Fruit fly (Drosophila melanogaster) whole organism, embryonic: ENCODE results near the gene CG13720.

ENCODE experiments used
- Ada2b ChIP-seq: fragments of 200-800 bp; sonication (Bioruptor generic); IDR thresholded peaks from 2 replicates; pipeline ENCODE4 v1.3.6; 2022; ENCODE audit warnings: missing biosample characterization, missing genetic modification characterization
- Atf6 ChIP-seq: fragments of 200-800 bp; sonication (Bioruptor generic); IDR thresholded peaks from 2 replicates; pipeline ENCODE4 v1.3.6; 2022; ENCODE audit warnings: missing biosample characterization, missing genetic modification characterization
- CG10209 ChIP-seq: fragments of 200-800 bp; sonication (Bioruptor generic); optimal IDR thresholded peaks from 3 replicates; lab custom pipeline; 2017; ENCODE audit warnings: missing biosample characterization, mild to moderate bottlenecking, missing genetic modification characterization, missing genetic modification reagents
- CG11085 ChIP-seq: fragments of 200-800 bp; sonication (Bioruptor generic); IDR thresholded peaks from 2 replicates; pipeline ENCODE4 v1.3.6; 2022; ENCODE audit warnings: missing biosample characterization, missing genetic modification characterization
- CG12299 ChIP-seq: fragments of 200-800 bp; sonication (Bioruptor generic); optimal IDR thresholded peaks from 2 replicates; lab custom pipeline; 2018; ENCODE audit warnings: missing biosample characterization, mild to moderate bottlenecking, missing genetic modification characterization
- CG13287 ChIP-seq: fragments of 200-800 bp; sonication (Bioruptor generic); IDR thresholded peaks from 2 replicates; pipeline ENCODE4 v1.3.6; 2022; ENCODE audit warnings: missing biosample characterization, missing genetic modification characterization; ENCODE audit not compliant: partially characterized antibody
- CG13894 ChIP-seq: fragments of 200-800 bp; sonication (Bioruptor generic); optimal IDR thresholded peaks from 3 replicates; lab custom pipeline; 2018; ENCODE audit warnings: missing biosample characterization, mild to moderate bottlenecking, missing genetic modification characterization, moderate library complexity
- CG14050 ChIP-seq: fragments of 200-800 bp; sonication (Bioruptor generic); IDR thresholded peaks from 3 replicates; pipeline ENCODE4 v1.3.6; 2022; ENCODE audit warnings: missing biosample characterization, missing genetic modification characterization
- CG15514 ChIP-seq: fragments of 200-800 bp; sonication (Bioruptor generic); optimal IDR thresholded peaks from 3 replicates; lab custom pipeline; 2017; ENCODE audit warnings: missing biosample characterization, missing genetic modification characterization, mild to moderate bottlenecking, moderate library complexity, missing genetic modification reagents
- CG1602 ChIP-seq: fragments of 200-800 bp; sonication (Bioruptor generic); optimal IDR thresholded peaks from 3 replicates; lab custom pipeline; 2016; ENCODE audit warnings: missing biosample characterization, missing genetic modification characterization
- CG18262 ChIP-seq: fragments of 200-800 bp; optimal IDR thresholded peaks from 3 replicates; lab custom pipeline; 2019; ENCODE audit warnings: missing biosample characterization, mild to moderate bottlenecking, missing genetic modification characterization, moderate library complexity
- CG2202 ChIP-seq: fragments of 200-800 bp; sonication (Bioruptor generic); optimal IDR thresholded peaks from 2 replicates; lab custom pipeline; 2018; ENCODE audit warnings: missing biosample characterization, mild to moderate bottlenecking, missing genetic modification characterization
- CG2678 ChIP-seq: fragments of 200-800 bp; sonication (Bioruptor generic); optimal IDR thresholded peaks from 3 replicates; lab custom pipeline; 2019; ENCODE audit warnings: missing biosample characterization, mild to moderate bottlenecking, missing genetic modification characterization, moderate library complexity
- CG2712 ChIP-seq: fragments of 200-800 bp; optimal IDR thresholded peaks from 3 replicates; lab custom pipeline; 2019; ENCODE audit warnings: missing biosample characterization, mild to moderate bottlenecking, missing genetic modification characterization, moderate library complexity
- CG32532 ChIP-seq: fragments of 200-800 bp; sonication (Bioruptor generic); IDR thresholded peaks from 2 replicates; pipeline ENCODE4 v1.3.6; 2022; ENCODE audit warnings: missing biosample characterization, missing genetic modification characterization
- CG5180 ChIP-seq: fragments of 200-800 bp; sonication (Bioruptor generic); optimal IDR thresholded peaks from 3 replicates; lab custom pipeline; 2017; ENCODE audit warnings: missing biosample characterization, missing genetic modification characterization, mild to moderate bottlenecking, moderate library complexity, missing genetic modification reagents
- CG6175 ChIP-seq: fragments of 200-800 bp; sonication (Bioruptor generic); IDR thresholded peaks from 3 replicates; pipeline ENCODE4 v1.3.6; 2022; ENCODE audit warnings: missing biosample characterization, missing genetic modification characterization
- CG7372 ChIP-seq: fragments of 200-800 bp; sonication (Bioruptor generic); IDR thresholded peaks from 2 replicates; pipeline ENCODE4 v1.3.6; 2022; ENCODE audit warnings: missing biosample characterization, missing genetic modification characterization
- CG8290 ChIP-seq, 3 experiments: fragments of 200-800 bp; sonication (Bioruptor generic); optimal IDR thresholded peaks; 2 replicates each; lab custom pipeline; 2016 to 2019; ENCODE audit warnings: missing biosample characterization in 3 of 3, missing genetic modification characterization in 3 of 3, mild to moderate bottlenecking in 2 of 3, moderate library complexity in 1 of 3
- Deaf1 ChIP-seq: fragments of 200-800 bp; optimal IDR thresholded peaks from 3 replicates; lab custom pipeline; 2019; ENCODE audit warnings: missing biosample characterization, mild to moderate bottlenecking, missing genetic modification characterization, moderate library complexity
- Doc3 ChIP-seq: fragments of 200-800 bp; sonication (Bioruptor generic); IDR thresholded peaks from 3 replicates; pipeline ENCODE4 v1.3.6; 2022; ENCODE audit warnings: missing biosample characterization, missing genetic modification characterization; ENCODE audit not compliant: partially characterized antibody
- Fer3 ChIP-seq: fragments of 200-800 bp; sonication (Bioruptor generic); optimal IDR thresholded peaks from 2 replicates; lab custom pipeline; 2018; ENCODE audit warnings: missing biosample characterization, mild to moderate bottlenecking, missing genetic modification characterization, moderate library complexity
- Hr51 ChIP-seq, 2 experiments: fragments of 200-800 bp; sonication (Bioruptor generic); optimal IDR thresholded peaks; 2 replicates in 1 of 2; 3 replicates in 1 of 2; lab custom pipeline; 2016 to 2018; ENCODE audit warnings: missing biosample characterization in 2 of 2, missing genetic modification characterization in 2 of 2, mild to moderate bottlenecking in 1 of 2, moderate library complexity in 1 of 2
- Max ChIP-seq: fragments of 200-800 bp; sonication (Bioruptor generic); optimal IDR thresholded peaks from 2 replicates; lab custom pipeline; 2016; ENCODE audit warnings: missing biosample characterization, mild to moderate bottlenecking, missing genetic modification characterization
- NFAT ChIP-seq: fragments of 200-800 bp; sonication (Bioruptor generic); IDR thresholded peaks from 2 replicates; pipeline ENCODE4 v1.3.6; 2022; ENCODE audit warnings: missing biosample characterization, missing genetic modification characterization
- Nf-YC ChIP-seq: fragments of 200-800 bp; optimal IDR thresholded peaks from 3 replicates; lab custom pipeline; 2019; ENCODE audit warnings: missing biosample characterization, mild to moderate bottlenecking, missing genetic modification characterization, moderate library complexity
- Six4 ChIP-seq: fragments of 200-800 bp; sonication (Bioruptor generic); optimal IDR thresholded peaks from 2 replicates; lab custom pipeline; 2016; ENCODE audit warnings: missing biosample characterization, missing genetic modification characterization
- Sry-β ChIP-seq: fragments of 200-800 bp; sonication (Bioruptor generic); optimal IDR thresholded peaks from 2 replicates; lab custom pipeline; 2018; ENCODE audit warnings: missing biosample characterization, mild to moderate bottlenecking, missing genetic modification characterization, moderate library complexity
- bab2 ChIP-seq: fragments of 200-800 bp; sonication (Bioruptor generic); optimal IDR thresholded peaks from 2 replicates; lab custom pipeline; 2016; ENCODE audit warnings: missing biosample characterization, missing genetic modification characterization
- bcd ChIP-seq: fragments of 200-800 bp; sonication (Bioruptor generic); optimal IDR thresholded peaks from 2 replicates; lab custom pipeline; 2017; ENCODE audit warnings: missing biosample characterization, mild to moderate bottlenecking, missing genetic modification characterization
- caup ChIP-seq: fragments of 200-800 bp; sonication (Bioruptor generic); optimal IDR thresholded peaks from 3 replicates; lab custom pipeline; 2017; ENCODE audit warnings: missing biosample characterization, mild to moderate bottlenecking, missing genetic modification characterization, moderate library complexity; ENCODE audit not compliant: severe bottlenecking
- chinmo ChIP-seq: fragments of 200-800 bp; sonication (Bioruptor generic); IDR thresholded peaks from 4 replicates; pipeline ENCODE4 v1.3.6; 2022; ENCODE audit warnings: missing biosample characterization, missing genetic modification characterization; ENCODE audit not compliant: partially characterized antibody
- chn ChIP-seq: fragments of 200-800 bp; sonication (Bioruptor generic); optimal IDR thresholded peaks from 2 replicates; lab custom pipeline; 2016; ENCODE audit warnings: missing biosample characterization, missing genetic modification characterization
- crol ChIP-seq: fragments of 200-800 bp; sonication (Bioruptor generic); IDR thresholded peaks from 2 replicates; pipeline ENCODE4 v1.3.6; 2022; ENCODE audit warnings: missing biosample characterization, missing genetic modification characterization
- fd96Cb ChIP-seq: fragments of 200-800 bp; sonication (Bioruptor generic); optimal IDR thresholded peaks from 2 replicates; lab custom pipeline; 2018; ENCODE audit warnings: missing biosample characterization, mild to moderate bottlenecking, missing genetic modification characterization, moderate library complexity
- gt ChIP-seq: fragments of 200-800 bp; sonication (Bioruptor generic); IDR thresholded peaks from 2 replicates; pipeline ENCODE4 v1.3.6; 2022; ENCODE audit warnings: missing biosample characterization, missing genetic modification characterization
- hkb ChIP-seq, 2 experiments: fragments of 200-800 bp in 1 of 2; fragments of >200 bp in 1 of 2; sonication (Bioruptor generic) in 1 of 2; IDR thresholded peaks in 1 of 2; optimal IDR thresholded peaks in 1 of 2; 2 replicates each; pipeline versions ENCODE4 v1.3.6 to Lab custom; 2017 to 2022; ENCODE audit warnings: missing biosample characterization in 1 of 2, missing genetic modification characterization in 1 of 2
- klu ChIP-seq: fragments of 200-800 bp; sonication (Bioruptor generic); IDR thresholded peaks from 2 replicates; pipeline ENCODE4 v1.3.6; 2022; ENCODE audit warnings: missing biosample characterization, missing genetic modification characterization
- nom ChIP-seq: fragments of 200-800 bp; sonication (Bioruptor generic); optimal IDR thresholded peaks from 2 replicates; lab custom pipeline; 2017; ENCODE audit warnings: missing biosample characterization, missing genetic modification characterization, mild to moderate bottlenecking, moderate library complexity, missing genetic modification reagents
- onecut ChIP-seq: fragments of 200-800 bp; sonication (Bioruptor generic); IDR thresholded peaks from 2 replicates; pipeline ENCODE4 v1.3.6; 2022; ENCODE audit warnings: missing biosample characterization, missing genetic modification characterization
- p53 ChIP-seq: fragments of 200-800 bp; sonication (Bioruptor generic); optimal IDR thresholded peaks from 2 replicates; lab custom pipeline; 2016; ENCODE audit warnings: missing biosample characterization, missing genetic modification characterization
- pan ChIP-seq, 4 experiments: fragments of >200 bp in 3 of 4; fragments of 200-800 bp in 1 of 4; sonication (Bioruptor generic) in 1 of 4; optimal IDR thresholded peaks in 3 of 4; IDR thresholded peaks in 1 of 4; 2 replicates each; pipeline versions ENCODE4 v1.3.6 to Lab custom; 2017 to 2022; ENCODE audit warnings: missing biosample characterization in 2 of 4, missing genetic modification characterization in 2 of 4, mixed read lengths in 1 of 4
- scrt ChIP-seq: fragments of 200-800 bp; sonication (Bioruptor generic); optimal IDR thresholded peaks from 2 replicates; lab custom pipeline; 2018; ENCODE audit warnings: missing biosample characterization, mild to moderate bottlenecking, missing genetic modification characterization, moderate library complexity
- sob ChIP-seq: fragments of 200-800 bp; sonication (Bioruptor generic); IDR thresholded peaks from 2 replicates; pipeline ENCODE4 v1.3.6; 2022; ENCODE audit warnings: missing biosample characterization, missing genetic modification characterization
- tap ChIP-seq: fragments of 200-800 bp; optimal IDR thresholded peaks from 3 replicates; lab custom pipeline; 2019; ENCODE audit warnings: missing biosample characterization, mild to moderate bottlenecking, missing genetic modification characterization, moderate library complexity
- vvl ChIP-seq: fragments of 200-800 bp; sonication (Bioruptor generic); IDR thresholded peaks from 2 replicates; pipeline ENCODE4 v1.3.6; 2022; ENCODE audit warnings: missing biosample characterization, missing genetic modification characterization
- zen2 ChIP-seq: fragments of 200-800 bp; sonication (Bioruptor generic); IDR thresholded peaks from 3 replicates; pipeline ENCODE4 v1.3.6; 2022; ENCODE audit warnings: missing biosample characterization, missing genetic modification characterization; ENCODE audit not compliant: partially characterized antibody

CG13720 gene

dm6 chr3L:4531941-4532478 is 31.7 kb upstream of the CG13720 start, which contains the start of gene Tie (continued):
- TF ChIP-seq caup (peak; percentile 2), Doc3 (GFP tag; lab: Robert Waterston, UW) (0 out of 3 replicates have a peak, but pooled peaks have one; percentile 10), CG13287 (GFP tag; lab: Robert Waterston, UW) (peak; percentile 53; the same call in 1 of the 2 replicates), CG1602 (no peak), CG2202 (no peak), CG15514 (GFP tag; lab: Kevin White, UChicago) (peak; percentile 35), Sry-β (no peak), crol (peak; percentile 72), chn (peak; percentile 35), CG8290 (GFP tag; optimal IDR thresholded peaks at IDR 0.05; lab: Kevin White, UChicago) (no peak), CG8290 (tag; optimal IDR thresholded peaks at IDR 0.05; lab: Kevin White, UChicago) (peak in 1 of 2 experiments; percentile 23), p53 (no peak), nom (GFP tag; lab: Kevin White, UChicago) (peak; percentile 32), chinmo (GFP tag; lab: Robert Waterston, UW) (peak; percentile 95; the same call in 3 of the 4 replicates), Deaf1 (tag; lab: Kevin White, UChicago) (peak; percentile 37), tap (no peak), CG12299 (tag; lab: Kevin White, UChicago) (no peak), CG5180 (GFP tag; lab: Kevin White, UChicago) (peak; percentile 48), Six4 (GFP tag; lab: Kevin White, UChicago) (no peak), CG13894 (tag; lab: Kevin White, UChicago) (peak; percentile 12), hkb (optimal IDR thresholded peaks at IDR 0.05; lab: Kevin White, UChicago) (no peak), hkb (GFP tag; IDR thresholded peaks at IDR 0.05; lab: Robert Waterston, UW) (peak; percentile 19; the same call in 1 of the 2 replicates), Hr51 (GFP tag; optimal IDR thresholded peaks at IDR 0.05; lab: Kevin White, UChicago) (no peak), vvl (GFP tag; lab: Robert Waterston, UW) (peak; percentile 18; the same call in 1 of the 2 replicates), CG6175 (GFP tag; lab: Robert Waterston, UW) (no peak), klu (GFP tag; lab: Robert Waterston, UW) (peak; percentile 62), Nf-YC (tag; lab: Kevin White, UChicago) (no peak), NFAT (GFP tag; lab: Robert Waterston, UW) (0 out of 2 replicates have a peak, but pooled peaks have one; percentile 20), CG2678 (tag; lab: Kevin White, UChicago) (peak; percentile 13), gt (GFP tag; lab: Robert Waterston, UW) (no peak), bab2 (GFP tag; lab: Kevin White, UChicago) (no peak)

- no peak for TF ChIP-seq fd96Cb
- TF ChIP-seq CG32532 (GFP tag; lab: Robert Waterston, UW), result no peak
- peak; percentile 41 for TF ChIP-seq onecut (GFP tag; lab: Robert Waterston, UW)
- TF ChIP-seq sob (GFP tag; lab: Robert Waterston, UW), result peak; percentile 72
- peak; percentile 47 for TF ChIP-seq CG10209 (GFP tag; lab: Kevin White, UChicago)
- TF ChIP-seq CG7372 (GFP tag; lab: Robert Waterston, UW), result 0 out of 2 replicates have a peak, but pooled peaks have one; percentile 8
- TF ChIP-seq CG14050, result no peak
- no peak for TF ChIP-seq pan (optimal IDR thresholded peaks at IDR 0.05; lab: Kevin White, UChicago)
- peak in 1 of 2 experiments; percentile 25 for TF ChIP-seq pan (GFP tag; optimal IDR thresholded peaks at IDR 0.05 in 1 of 2, IDR thresholded peaks at IDR 0.05 in 1 of 2)
- no peak for TF ChIP-seq CG2712
- peak; percentile 23 for TF ChIP-seq Max (GFP tag; lab: Kevin White, UChicago)
- 0 out of 2 replicates have a peak, but pooled peaks have one; percentile 17 for TF ChIP-seq Ada2b (GFP tag; lab: Robert Waterston, UW)
- peak; percentile 48; the same call in 1 of the 2 replicates for TF ChIP-seq CG11085 (GFP tag; lab: Robert Waterston, UW)
- no peak for TF ChIP-seq CG18262
- TF ChIP-seq Fer3 (tag; lab: Kevin White, UChicago), result peak; percentile 62
- TF ChIP-seq hkb (optimal IDR thresholded peaks at IDR 0.05; lab: Kevin White, UChicago), result no peak
- peak; percentile 76 for TF ChIP-seq hkb (GFP tag; IDR thresholded peaks at IDR 0.05; lab: Robert Waterston, UW)
- no peak for TF ChIP-seq zen2 (GFP tag; lab: Robert Waterston, UW)
- peak; percentile 36 for TF ChIP-seq scrt (GFP tag; lab: Kevin White, UChicago)
- TF ChIP-seq CG2678 (tag; lab: Kevin White, UChicago), result peak; percentile 62
- peak; percentile 77 for TF ChIP-seq Atf6 (GFP tag; lab: Robert Waterston, UW)
- peak; percentile 29 for TF ChIP-seq bcd (GFP tag; lab: Kevin White, UChicago)
Observed at dm6 chr3L:4521809-4522208, 21.5 kb upstream of the CG13720 start.
